Worm (Caenorhabditis elegans) whole organism, early embryonic: ENCODE results near the gene ceh-39.

Source experiments
- B0310.2 ChIP-seq: sonication (generic microtip); optimal IDR thresholded peaks from 2 replicates; lab custom pipeline; 2016; ENCODE audit warnings: mild to moderate bottlenecking, missing genetic modification characterization, missing compliant biosample characterization
- F13C5.2 ChIP-seq: sonication (generic microtip); optimal IDR thresholded peaks from 2 replicates; lab custom pipeline; 2017; ENCODE audit warnings: mild to moderate bottlenecking, missing genetic modification characterization, inconsistent platforms, missing compliant biosample characterization
- aly-1 ChIP-seq: sonication (generic microtip); optimal IDR thresholded peaks from 2 replicates; lab custom pipeline; 2016; ENCODE audit warnings: missing genetic modification characterization, missing compliant biosample characterization
- ama-1 ChIP-seq: fragments of 150-350 bp; optimal IDR thresholded peaks from 2 replicates; lab custom pipeline; 2014
- ceh-13 ChIP-seq: fragments of 200-800 bp; sonication (Bioruptor generic); optimal IDR thresholded peaks from 2 replicates; lab custom pipeline; 2018; ENCODE audit warnings: mild to moderate bottlenecking, missing genetic modification characterization, missing compliant biosample characterization
- ceh-36 ChIP-seq: sonication (generic microtip); optimal IDR thresholded peaks from 2 replicates; lab custom pipeline; 2016; ENCODE audit warnings: missing genetic modification characterization, inconsistent platforms, missing compliant biosample characterization
- ets-7 ChIP-seq: sonication (generic microtip); optimal IDR thresholded peaks from 2 replicates; lab custom pipeline; 2016; ENCODE audit warnings: missing genotype, missing genetic modification characterization, missing compliant biosample characterization
- flt-1 ChIP-seq: fragments of 200-800 bp; sonication (Bioruptor generic); IDR thresholded peaks from 2 replicates; pipeline ENCODE4 v1.3.6; 2022; ENCODE audit warnings: missing genetic modification characterization, missing compliant biosample characterization
- hmbx-1 ChIP-seq: sonication (generic microtip); optimal IDR thresholded peaks from 2 replicates; lab custom pipeline; 2016; ENCODE audit warnings: mild to moderate bottlenecking, missing genetic modification characterization, missing compliant biosample characterization
- hmg-4 ChIP-seq: fragments of 200-800 bp; sonication (Bioruptor generic); optimal IDR thresholded peaks from 2 replicates; lab custom pipeline; 2018; ENCODE audit warnings: mild to moderate bottlenecking, missing genetic modification characterization, missing compliant biosample characterization
- hnd-1 ChIP-seq: sonication (generic microtip); optimal IDR thresholded peaks from 2 replicates; lab custom pipeline; 2016; ENCODE audit warnings: missing genetic modification characterization, missing compliant biosample characterization
- pes-1 ChIP-seq: fragments of 200-800 bp; sonication (Bioruptor generic); IDR thresholded peaks from 2 replicates; pipeline ENCODE4 v1.3.6; 2022; ENCODE audit warnings: missing genetic modification reagents, missing genetic modification characterization, missing compliant biosample characterization
- scrt-1 ChIP-seq: fragments of 200-800 bp; sonication (Bioruptor generic); IDR thresholded peaks from 2 replicates; pipeline ENCODE4 v1.3.6; 2022; ENCODE audit warnings: missing genetic modification characterization, missing compliant biosample characterization
- sea-1 ChIP-seq: fragments of 200-800 bp; sonication (Bioruptor generic); conservative IDR thresholded peaks from 2 replicates; pipeline ENCODE4 v1.3.6; 2022; ENCODE audit warnings: missing genetic modification characterization, missing compliant biosample characterization
- tbx-11 ChIP-seq: fragments of 200-800 bp; sonication (Bioruptor generic); IDR thresholded peaks from 2 replicates; pipeline ENCODE4 v1.3.6; 2022; ENCODE audit warnings: missing genetic modification characterization, missing compliant biosample characterization
- tbx-37 ChIP-seq: fragments of 200-800 bp; sonication (Bioruptor generic); conservative IDR thresholded peaks from 2 replicates; pipeline ENCODE4 v1.3.6; 2022; ENCODE audit warnings: missing genetic modification reagents, missing genetic modification characterization, missing compliant biosample characterization
- tra-4 ChIP-seq: sonication (generic microtip); optimal IDR thresholded peaks from 2 replicates; lab custom pipeline; 2017; ENCODE audit warnings: missing genetic modification characterization, missing compliant biosample characterization

The ceh-39 gene

ce11 chrX:1850525-1850924 is 5.4 kb downstream of the ceh-39 start:
- TF ChIP-seq ceh-36 (peak; percentile 79), pes-1 (GFP tag; lab: Robert Waterston, UW) (peak; percentile 31; the same call in 1 of the 2 replicates), hmg-4 (GFP tag; lab: Kevin White, UChicago) (no peak), scrt-1 (no peak)

- TF ChIP-seq sea-1 (GFP tag; lab: Robert Waterston, UW), result no peak
- no peak for TF ChIP-seq tbx-11 (GFP tag; lab: Robert Waterston, UW)
- no peak for TF ChIP-seq hmbx-1 (tag; lab: Kevin White, UChicago)
- TF ChIP-seq hmg-4 (GFP tag; lab: Kevin White, UChicago), result no peak
- no peak for TF ChIP-seq pes-1 (GFP tag; lab: Robert Waterston, UW)
- TF ChIP-seq ets-7, result no peak
- no peak for TF ChIP-seq hnd-1 (tag; lab: Kevin White, UChicago)
- no peak for TF ChIP-seq tra-4 (tag; lab: Kevin White, UChicago)
- TF ChIP-seq tbx-37, result no peak
- TF ChIP-seq F13C5.2 (tag; lab: Kevin White, UChicago), result no peak
- no peak for TF ChIP-seq scrt-1
- TF ChIP-seq flt-1, result no peak
- TF ChIP-seq ama-1 (lab: Kevin White, UChicago), result no peak
- no peak for TF ChIP-seq aly-1 (tag; lab: Kevin White, UChicago)
- no peak for TF ChIP-seq B0310.2 (tag; lab: Kevin White, UChicago)
- TF ChIP-seq ceh-13 (GFP tag; lab: Kevin White, UChicago), result no peak
- no peak for TF ChIP-seq ceh-36
These were observed 7.4 kb downstream of the ceh-39 start, which contains the start of gene ceh-41 for ce11 chrX:1848575-1848974. ceh-41 (minus strand) TSS chrX:1848675.

ce11 chrX:1847685-1848084 is 8.3 kb downstream of the ceh-39 start:
- TF ChIP-seq F13C5.2 (tag; lab: Kevin White, UChicago) (no peak), flt-1 (no peak), ama-1 (lab: Kevin White, UChicago) (no peak), ceh-13 (GFP tag; lab: Kevin White, UChicago) (no peak), B0310.2 (tag; lab: Kevin White, UChicago) (no peak), ets-7 (no peak), tra-4 (tag; lab: Kevin White, UChicago) (no peak), sea-1 (GFP tag; lab: Robert Waterston, UW) (no peak), hmbx-1 (tag; lab: Kevin White, UChicago) (no peak), tbx-11 (GFP tag; lab: Robert Waterston, UW) (no peak), scrt-1 (no peak)

- no peak for TF ChIP-seq hmg-4 (GFP tag; lab: Kevin White, UChicago)
- no peak for TF ChIP-seq sea-1 (GFP tag; lab: Robert Waterston, UW)
These were observed 10.5 kb downstream of the ceh-39 start, which contains the start of gene T26C11.4 for ce11 chrX:1845493-1845892. T26C11.4 (minus strand) TSS chrX:1845546.

- peak; percentile 81 for TF ChIP-seq tbx-37
- no peak for TF ChIP-seq tra-4 (tag; lab: Kevin White, UChicago)
- TF ChIP-seq ets-7, result no peak
- TF ChIP-seq F13C5.2 (tag; lab: Kevin White, UChicago), result peak; percentile 67
- TF ChIP-seq hmg-4 (GFP tag; lab: Kevin White, UChicago), result peak; percentile 57
- peak; percentile 78 for TF ChIP-seq scrt-1
- TF ChIP-seq hnd-1 (tag; lab: Kevin White, UChicago), result peak; percentile 61
- TF ChIP-seq ama-1 (lab: Kevin White, UChicago), result no peak
- TF ChIP-seq B0310.2 (tag; lab: Kevin White, UChicago), result peak; percentile 42
- TF ChIP-seq hmbx-1 (tag; lab: Kevin White, UChicago), result no peak
- peak; percentile 75 for TF ChIP-seq sea-1 (GFP tag; lab: Robert Waterston, UW)
- peak; percentile 55 for TF ChIP-seq ceh-36
- peak; percentile 26 for TF ChIP-seq ceh-13 (GFP tag; lab: Kevin White, UChicago)
- TF ChIP-seq tbx-11 (GFP tag; lab: Robert Waterston, UW), result peak; percentile 64
- peak; percentile 72 for TF ChIP-seq flt-1
- peak; percentile 77 for TF ChIP-seq pes-1 (GFP tag; lab: Robert Waterston, UW)
- TF ChIP-seq aly-1 (tag; lab: Kevin White, UChicago), result no peak
These were observed 18.3 kb downstream of the ceh-39 start for ce11 chrX:1837703-1838102.

- TF ChIP-seq hmg-4 (GFP tag; lab: Kevin White, UChicago) (no peak), hnd-1 (tag; lab: Kevin White, UChicago) (no peak), tbx-11 (GFP tag; lab: Robert Waterston, UW) (no peak), B0310.2 (tag; lab: Kevin White, UChicago) (no peak), pes-1 (GFP tag; lab: Robert Waterston, UW) (no peak)
These were observed 25.5 kb downstream of the ceh-39 start for ce11 chrX:1830475-1830874.

- no peak for TF ChIP-seq ceh-36
- no peak for TF ChIP-seq ceh-13 (GFP tag; lab: Kevin White, UChicago)
- no peak for TF ChIP-seq pes-1 (GFP tag; lab: Robert Waterston, UW)
- TF ChIP-seq hmbx-1 (tag; lab: Kevin White, UChicago), result no peak
- TF ChIP-seq F13C5.2 (tag; lab: Kevin White, UChicago), result no peak
- TF ChIP-seq hmg-4 (GFP tag; lab: Kevin White, UChicago), result no peak
- no peak for TF ChIP-seq tra-4 (tag; lab: Kevin White, UChicago)
- TF ChIP-seq tbx-11 (GFP tag; lab: Robert Waterston, UW), result no peak
- no peak for TF ChIP-seq tbx-37
- TF ChIP-seq ets-7, result no peak
- no peak for TF ChIP-seq hnd-1 (tag; lab: Kevin White, UChicago)
- TF ChIP-seq aly-1 (tag; lab: Kevin White, UChicago), result no peak
- no peak for TF ChIP-seq B0310.2 (tag; lab: Kevin White, UChicago)
These were observed 26.0 kb downstream of the ceh-39 start, which contains the start of gene C14E2.6 for ce11 chrX:1829937-1830336. C14E2.6 (minus strand) TSS chrX:1830037.

ce11 chrX:1826166-1826565 is 29.8 kb downstream of the ceh-39 start, which contains the start of gene C14E2.1:
C14E2.1 (plus strand) TSS chrX:1826466.
- TF ChIP-seq hmbx-1 (tag; lab: Kevin White, UChicago), result no peak
- TF ChIP-seq ama-1 (lab: Kevin White, UChicago), result no peak
- no peak for TF ChIP-seq ets-7
- no peak for TF ChIP-seq F13C5.2 (tag; lab: Kevin White, UChicago)
- no peak for TF ChIP-seq flt-1
- no peak for TF ChIP-seq pes-1 (GFP tag; lab: Robert Waterston, UW)
- TF ChIP-seq hnd-1 (tag; lab: Kevin White, UChicago), result no peak
- TF ChIP-seq tbx-11 (GFP tag; lab: Robert Waterston, UW), result no peak
- no peak for TF ChIP-seq aly-1 (tag; lab: Kevin White, UChicago)
- TF ChIP-seq B0310.2 (tag; lab: Kevin White, UChicago), result no peak
- TF ChIP-seq ceh-36, result no peak
- no peak for TF ChIP-seq sea-1 (GFP tag; lab: Robert Waterston, UW)
- TF ChIP-seq scrt-1, result no peak
- TF ChIP-seq tra-4 (tag; lab: Kevin White, UChicago), result no peak
- no peak for TF ChIP-seq hmg-4 (GFP tag; lab: Kevin White, UChicago)
